Fruit fly (Drosophila melanogaster): ENCODE results near the gene hdm.

The hdm gene

dm6 chrX:7920081-7920688 lies at the start of gene hdm, which contains the start of gene Ykt6 (continued):
- peak; percentile 55 for TF ChIP-seq CG2875 (GFP tag; optimal IDR thresholded peaks at IDR 0.05)
- TF ChIP-seq CG1647 (GFP tag; optimal IDR thresholded peaks at IDR 0.05), result peak; percentile 72
- TF ChIP-seq CG10979 (tag; optimal IDR thresholded peaks at IDR 0.05), result peak; percentile 66
- TF ChIP-seq CG15479 (GFP tag; optimal IDR thresholded peaks at IDR 0.05), result no peak
- TF ChIP-seq prd (optimal IDR thresholded peaks at IDR 0.05), result no peak
- peak; percentile 92 for TF ChIP-seq prd (GFP tag; IDR thresholded peaks at IDR 0.05)
- peak; percentile 66 for TF ChIP-seq CG15601 (tag; optimal IDR thresholded peaks at IDR 0.05)
- peak; percentile 80; the same call in 1 of the 2 replicates for TF ChIP-seq E2f1 (GFP tag; IDR thresholded peaks at IDR 0.05)
- peak; percentile 56; the same call in 1 of the 2 replicates for TF ChIP-seq CG16779 (GFP tag; IDR thresholded peaks at IDR 0.05)
- no peak for TF ChIP-seq CG10274 (GFP tag; optimal IDR thresholded peaks at IDR 0.05)
- no peak for TF ChIP-seq zf30C (GFP tag; optimal IDR thresholded peaks at IDR 0.05)
- TF ChIP-seq CG12299 (tag; optimal IDR thresholded peaks at IDR 0.05), result peak; percentile 59
- TF ChIP-seq HLH3B (GFP tag; IDR thresholded peaks at IDR 0.05), result peak; percentile 77
- 0 out of 2 replicates have a peak, but pooled peaks have one; percentile 44 for TF ChIP-seq ro (GFP tag; IDR thresholded peaks at IDR 0.05)
- peak; percentile 21 for TF ChIP-seq CG5180 (GFP tag; optimal IDR thresholded peaks at IDR 0.05)
- TF ChIP-seq NC2α (GFP tag; optimal IDR thresholded peaks at IDR 0.05), result peak; percentile 51
- no peak for TF ChIP-seq ac (GFP tag; optimal IDR thresholded peaks at IDR 0.05)
- no peak for TF ChIP-seq br (optimal IDR thresholded peaks at IDR 0.05)
- TF ChIP-seq tio (GFP tag; optimal IDR thresholded peaks at IDR 0.05), result no peak
- TF ChIP-seq HmgZ (tag; optimal IDR thresholded peaks at IDR 0.05), result peak; percentile 90
- peak; percentile 83 for TF ChIP-seq zfh2 (GFP tag; optimal IDR thresholded peaks at IDR 0.05)
- TF ChIP-seq CkIIα-i1 (GFP tag; IDR thresholded peaks at IDR 0.05), result no peak
- peak; percentile 90 for TF ChIP-seq lilli (GFP tag; optimal IDR thresholded peaks at IDR 0.05)
- peak; percentile 83 for TF ChIP-seq tgo (GFP tag; IDR thresholded peaks at IDR 0.05)
- peak; percentile 41 for TF ChIP-seq CG8089 (GFP tag; optimal IDR thresholded peaks at IDR 0.05)
- TF ChIP-seq Spps (tag; optimal IDR thresholded peaks at IDR 0.05), result peak; percentile 70
- TF ChIP-seq Bteb2 (GFP tag; optimal IDR thresholded peaks at IDR 0.05), result peak; percentile 65
- TF ChIP-seq CG10462 (GFP tag; optimal IDR thresholded peaks at IDR 0.05), result peak; percentile 68
- peak; percentile 61 for TF ChIP-seq Nf-YC (tag; optimal IDR thresholded peaks at IDR 0.05)
- peak; percentile 56 for TF ChIP-seq CG18476 (GFP tag; optimal IDR thresholded peaks at IDR 0.05)
- TF ChIP-seq Dad (GFP tag; optimal IDR thresholded peaks at IDR 0.05), result peak; percentile 72
- peak; percentile 88 for TF ChIP-seq Rfx (GFP tag; IDR thresholded peaks at IDR 0.05)
- TF ChIP-seq bbx (GFP tag; IDR thresholded peaks at IDR 0.05; ENCODE audit: partially characterized antibody), result peak; percentile 91
- TF ChIP-seq CG4404 (GFP tag; IDR thresholded peaks at IDR 0.05), result peak; percentile 79
- TF ChIP-seq gcm (GFP tag; optimal IDR thresholded peaks at IDR 0.05), result peak; percentile 48
- peak; percentile 56 for TF ChIP-seq Max (GFP tag; optimal IDR thresholded peaks at IDR 0.05)
- peak; percentile 77 for TF ChIP-seq CG6689 (GFP tag; IDR thresholded peaks at IDR 0.05)
- TF ChIP-seq C15 (GFP tag; IDR thresholded peaks at IDR 0.05), result no peak

dm6 chrX:7969188-7969829 lies 49.4 kb upstream of the hdm start:
- TF ChIP-seq CG17328 (GFP tag; IDR thresholded peaks at IDR 0.05) (peak; percentile 33; the same call in 1 of the 2 replicates), kni (GFP tag; optimal IDR thresholded peaks at IDR 0.05) (peak; percentile 54), Usf (GFP tag; optimal IDR thresholded peaks at IDR 0.05) (no peak), stwl (tag; optimal IDR thresholded peaks at IDR 0.05) (no peak), Trl (optimal IDR thresholded peaks at IDR 0.05) (peak; percentile 36 to 42), Trl (GFP tag; optimal IDR thresholded peaks at IDR 0.05) (no peak), hbn (GFP tag; IDR thresholded peaks at IDR 0.05; ENCODE audit: partially characterized antibody) (no peak), grau (tag; optimal IDR thresholded peaks at IDR 0.05) (peak; percentile 26), CG17802 (tag; optimal IDR thresholded peaks at IDR 0.05) (no peak), CG9437 (GFP tag; optimal IDR thresholded peaks at IDR 0.05) (no peak), Hey (tag; optimal IDR thresholded peaks at IDR 0.05) (no peak), ci (GFP tag; IDR thresholded peaks at IDR 0.05) (peak; percentile 58; the same call in 1 of the 3 replicates), knrl (GFP tag; IDR thresholded peaks at IDR 0.05; ENCODE audit: partially characterized antibody) (peak; percentile 23; the same call in 1 of the 3 replicates), NC2β (GFP tag; optimal IDR thresholded peaks at IDR 0.05) (no peak)
